Worm (Caenorhabditis elegans): ENCODE results near the gene crp-1.

crp-1 gene

DNA sequence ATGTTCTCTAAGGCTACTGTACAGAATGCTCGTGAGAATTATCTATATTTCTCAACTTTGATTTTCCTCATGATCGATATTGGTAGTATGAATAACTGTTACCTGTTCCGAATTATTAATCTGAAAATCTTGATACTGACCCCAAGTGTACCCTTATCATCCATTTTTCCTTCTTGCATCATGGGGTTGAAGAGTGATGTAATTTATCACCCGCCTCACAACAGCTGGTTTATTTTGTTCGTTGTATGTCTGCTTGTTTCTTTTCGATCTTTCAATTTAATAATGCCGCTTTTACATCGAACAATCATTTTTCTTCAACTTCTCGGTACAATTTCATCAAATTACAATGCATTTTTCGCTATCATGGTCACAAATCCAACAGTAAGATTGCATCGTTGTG lies 30.5 kb downstream of the crp-1 start, which contains the start of gene C35A5.6:
C35A5.6 (plus strand) TSS at position 283 of the 400 bp plus-strand sequence.
- TF ChIP-seq lsy-2 (tag; optimal IDR thresholded peaks at IDR 0.05) (no peak), elt-3 (tag; optimal IDR thresholded peaks at IDR 0.05) (no peak), lin-11 (tag; optimal IDR thresholded peaks at IDR 0.05) (no peak), nhr-25 (tag; optimal IDR thresholded peaks at IDR 0.05) (peak; percentile 34), nhr-129 (tag; optimal IDR thresholded peaks at IDR 0.05) (peak; percentile 99), fos-1 (tag; optimal IDR thresholded peaks at IDR 0.05) (no peak), F13H6.1 (tag; optimal IDR thresholded peaks at IDR 0.05) (no peak), crh-2 (tag; optimal IDR thresholded peaks at IDR 0.05) (no peak), unc-62 (GFP tag; optimal IDR thresholded peaks at IDR 0.05) (no peak), mdl-1 (tag; optimal IDR thresholded peaks at IDR 0.05) (no peak)

- TF ChIP-seq lsy-2 (tag; optimal IDR thresholded peaks at IDR 0.05) (no peak), egl-27 (tag; optimal IDR thresholded peaks at IDR 0.05) (no peak), Y55F3AM.14 (GFP tag; optimal IDR thresholded peaks at IDR 0.05) (no peak), mdl-1 (tag; optimal IDR thresholded peaks at IDR 0.05) (no peak), elt-3 (tag; optimal IDR thresholded peaks at IDR 0.05) (no peak), nhr-12 (tag; optimal IDR thresholded peaks at IDR 0.05) (no peak), nhr-21 (tag; optimal IDR thresholded peaks at IDR 0.05) (no peak), lin-11 (tag; optimal IDR thresholded peaks at IDR 0.05) (no peak), alr-1 (tag; optimal IDR thresholded peaks at IDR 0.05) (no peak), ztf-1 (GFP tag; conservative IDR thresholded peaks at IDR 0.05) (no peak), mab-5 (tag; optimal IDR thresholded peaks at IDR 0.05) (no peak), nhr-77 (tag; optimal IDR thresholded peaks at IDR 0.05) (no peak), ZK546.5 (tag; optimal IDR thresholded peaks at IDR 0.05) (no peak), nhr-129 (tag; optimal IDR thresholded peaks at IDR 0.05) (no peak)
Measured at ce11 chrV:10514271-10514670, 35.9 kb downstream of the crp-1 start, which contains the start of gene dmsr-8. Gene dmsr-8, minus strand, starts transcription at chrV:10514371.

DNA sequence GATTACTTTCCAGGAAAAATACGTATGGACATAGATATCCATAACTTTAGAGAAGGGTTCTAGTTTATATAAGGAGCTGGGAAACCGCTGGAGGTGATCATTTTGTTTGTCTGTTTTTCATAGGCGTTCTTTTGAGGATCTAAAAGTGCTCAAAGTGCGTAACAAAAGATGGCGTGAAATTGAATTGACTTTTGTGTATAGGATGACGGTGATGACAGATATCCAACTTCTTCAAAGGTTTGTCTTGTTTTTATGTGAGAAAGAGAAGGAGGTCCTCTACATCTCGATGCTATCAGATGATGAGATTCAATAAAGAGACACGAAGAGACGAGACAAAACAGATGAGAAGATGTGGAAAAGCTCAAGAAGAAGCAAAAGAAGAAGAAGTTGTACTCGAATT lies 38.3 kb downstream of the crp-1 start:
- TF ChIP-seq nhr-77 (tag; optimal IDR thresholded peaks at IDR 0.05) (no peak), mdl-1 (tag; optimal IDR thresholded peaks at IDR 0.05) (no peak), zag-1 (tag; optimal IDR thresholded peaks at IDR 0.05) (no peak), crh-2 (tag; optimal IDR thresholded peaks at IDR 0.05) (no peak)

DNA sequence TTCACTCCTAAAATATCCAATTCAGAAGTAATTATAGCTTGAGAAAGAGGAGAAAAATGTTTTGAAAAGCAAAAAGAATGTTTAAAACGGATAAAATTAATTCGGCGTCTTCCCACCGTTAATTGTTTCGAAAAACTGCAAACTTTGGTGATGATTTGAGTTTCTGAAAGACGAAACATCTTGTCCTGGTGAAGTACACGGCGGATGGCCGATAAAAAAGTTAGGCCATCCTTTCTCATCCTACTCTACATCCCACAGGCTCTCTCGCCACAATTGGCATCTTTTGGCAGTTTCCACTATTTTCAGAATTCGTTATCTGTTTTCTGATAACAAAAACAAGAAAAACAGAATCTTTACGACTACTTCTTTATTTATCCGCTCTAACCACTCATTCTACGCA lies 47.5 kb downstream of the crp-1 start, which contains the start of the genes C35A5.8 and hda-11:
C35A5.8 (minus strand) TSS at position 7 of the 400 bp plus-strand sequence.
hda-11 (plus strand) TSS at position 283 of the 400 bp plus-strand sequence.
- TF ChIP-seq nhr-77 (tag; optimal IDR thresholded peaks at IDR 0.05) = no peak
- TF ChIP-seq nhr-11 (tag; optimal IDR thresholded peaks at IDR 0.05) = no peak
- peak; percentile 65 to 75 for TF ChIP-seq lsy-2 (tag; optimal IDR thresholded peaks at IDR 0.05)
- no peak for TF ChIP-seq ceh-82 (tag; optimal IDR thresholded peaks at IDR 0.05)
- TF ChIP-seq unc-55 (GFP tag; optimal IDR thresholded peaks at IDR 0.05) = peak; percentile 77
- TF ChIP-seq zag-1 (tag; optimal IDR thresholded peaks at IDR 0.05) = no peak
- no peak for TF ChIP-seq ztf-4 (tag; optimal IDR thresholded peaks at IDR 0.05)
- no peak for TF ChIP-seq unc-39 (tag; optimal IDR thresholded peaks at IDR 0.05)
- no peak for TF ChIP-seq ZK546.5 (tag; optimal IDR thresholded peaks at IDR 0.05)
- TF ChIP-seq alr-1 (tag; optimal IDR thresholded peaks at IDR 0.05) = no peak
- TF ChIP-seq nhr-25 (tag; optimal IDR thresholded peaks at IDR 0.05) = no peak
- TF ChIP-seq ama-1 (optimal IDR thresholded peaks at IDR 0.05) = no peak
- TF ChIP-seq sma-9 (GFP tag; optimal IDR thresholded peaks at IDR 0.05) = peak; percentile 86
- TF ChIP-seq sma-9 (tag; optimal IDR thresholded peaks at IDR 0.05) = no peak
- TF ChIP-seq nhr-10 (tag; optimal IDR thresholded peaks at IDR 0.05) = no peak
- TF ChIP-seq blmp-1 (tag; optimal IDR thresholded peaks at IDR 0.05; ENCODE audit: insufficient read depth) = peak; percentile 10
- no peak for TF ChIP-seq ztf-11 (tag; optimal IDR thresholded peaks at IDR 0.05)
- peak; percentile 41 for TF ChIP-seq nhr-6 (tag; optimal IDR thresholded peaks at IDR 0.05)
- no peak for TF ChIP-seq R02D3.7 (tag; optimal IDR thresholded peaks at IDR 0.05)
- TF ChIP-seq sma-3 (GFP tag; optimal IDR thresholded peaks at IDR 0.05) = peak; percentile 62
- TF ChIP-seq skn-1 (tag; optimal IDR thresholded peaks at IDR 0.05) = no peak
- peak; percentile 62 for TF ChIP-seq nhr-129 (tag; optimal IDR thresholded peaks at IDR 0.05)
- TF ChIP-seq elt-1 (tag; optimal IDR thresholded peaks at IDR 0.05) = no peak
- peak; percentile 76 for TF ChIP-seq gmeb-1 (tag; optimal IDR thresholded peaks at IDR 0.05)
- TF ChIP-seq lin-39 (tag; optimal IDR thresholded peaks at IDR 0.05) = no peak
- TF ChIP-seq ztf-1 (GFP tag; conservative IDR thresholded peaks at IDR 0.05) = no peak
- TF ChIP-seq fos-1 (tag; optimal IDR thresholded peaks at IDR 0.05) = peak; percentile 44
- no peak for TF ChIP-seq nhr-23 (tag; optimal IDR thresholded peaks at IDR 0.05)
- peak; percentile 73 for TF ChIP-seq F13H6.1 (tag; optimal IDR thresholded peaks at IDR 0.05)
- TF ChIP-seq aly-2 (tag; optimal IDR thresholded peaks at IDR 0.05) = no peak
- peak; percentile 30 for TF ChIP-seq nhr-21 (tag; optimal IDR thresholded peaks at IDR 0.05)
- no peak for TF ChIP-seq lin-13 (GFP tag; optimal IDR thresholded peaks at IDR 0.05)
- TF ChIP-seq Y55F3AM.14 (GFP tag; optimal IDR thresholded peaks at IDR 0.05) = no peak
- TF ChIP-seq dmd-4 (tag; optimal IDR thresholded peaks at IDR 0.05) = no peak
- TF ChIP-seq nhr-237 (tag; optimal IDR thresholded peaks at IDR 0.05) = no peak
- no peak for TF ChIP-seq ceh-16 (tag; optimal IDR thresholded peaks at IDR 0.05)
- no peak for TF ChIP-seq elt-3 (tag; optimal IDR thresholded peaks at IDR 0.05)
- peak; percentile 69 for TF ChIP-seq C34F6.9 (tag; optimal IDR thresholded peaks at IDR 0.05)
- no peak for TF ChIP-seq mdl-1 (tag; optimal IDR thresholded peaks at IDR 0.05)
- TF ChIP-seq sem-4 (tag; optimal IDR thresholded peaks at IDR 0.05) = peak; percentile 34
- TF ChIP-seq nhr-12 (tag; optimal IDR thresholded peaks at IDR 0.05) = no peak
- TF ChIP-seq unc-62 (GFP tag; optimal IDR thresholded peaks at IDR 0.05) = no peak
- TF ChIP-seq lin-11 (tag; optimal IDR thresholded peaks at IDR 0.05) = no peak

Data from whole organism, L2 larva.